Worm (Caenorhabditis elegans) whole organism, mixed stage, embryonic: ENCODE data around the gene Y69A2AR.23.

ENCODE experiments used
- ceh-43 ChIP-seq: fragments of 200-800 bp; sonication (Bioruptor generic); optimal IDR thresholded peaks from 2 replicates; lab custom pipeline; 2018; ENCODE audit warnings: mild to moderate bottlenecking, missing genetic modification characterization, moderate library complexity, missing compliant biosample characterization
- drap-1 ChIP-seq: fragments of 200-800 bp; sonication (Bioruptor generic); optimal IDR thresholded peaks from 3 replicates; lab custom pipeline; 2018; ENCODE audit warnings: mild to moderate bottlenecking, missing genetic modification characterization, missing compliant biosample characterization
- mep-1 ChIP-seq: fragments of 150-350 bp; optimal IDR thresholded peaks from 2 replicates; lab custom pipeline; 2017; ENCODE audit warnings: missing biosample characterization, missing genetic modification reagents, missing genetic modification characterization, inconsistent platforms
- nhr-76 ChIP-seq: sonication (generic microtip); optimal IDR thresholded peaks from 2 replicates; lab custom pipeline; 2017; ENCODE audit warnings: missing biosample characterization, missing genetic modification characterization
- unc-62 ChIP-seq: fragments of 150-350 bp; optimal IDR thresholded peaks from 2 replicates; lab custom pipeline; 2014; ENCODE audit warnings: missing biosample characterization, missing genetic modification reagents, missing genetic modification characterization

DNA sequence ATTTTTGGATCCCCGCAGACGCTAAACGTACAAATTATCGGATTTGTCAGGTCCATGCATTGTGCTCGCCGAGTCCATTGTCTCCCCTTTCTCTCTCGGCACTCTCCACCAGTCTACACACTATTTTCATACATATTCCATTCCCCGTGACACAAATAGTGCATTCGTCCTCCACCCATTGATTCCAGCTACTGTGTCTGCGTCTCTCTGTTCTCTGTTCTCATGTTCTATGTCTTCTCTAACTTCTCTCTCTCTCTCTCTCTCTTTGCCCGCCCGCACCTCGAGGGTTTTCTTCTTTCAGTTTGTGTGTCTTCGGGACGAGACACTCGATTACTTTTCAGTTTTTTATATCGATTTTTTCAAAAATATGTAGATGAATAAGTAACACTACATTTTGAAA is 48.1 kb upstream of the Y69A2AR.23 start:
- TF ChIP-seq ceh-43 (no peak), drap-1 (no peak), mep-1 (peak; percentile 83), unc-62 (GFP tag; lab: Kevin White, UChicago) (peak; percentile 67), nhr-76 (no peak)
